Worm (Caenorhabditis elegans) whole organism, late embryonic: Measurements from ENCODE around the gene T09F3.7.

Experiments used
- F13H6.1 ChIP-seq: sonication (generic microtip); optimal IDR thresholded peaks from 2 replicates; lab custom pipeline; 2016; ENCODE audit warnings: missing genetic modification characterization, missing compliant biosample characterization
- K02D7.2 ChIP-seq: sonication (generic microtip); optimal IDR thresholded peaks from 2 replicates; lab custom pipeline; 2017; ENCODE audit warnings: mild to moderate bottlenecking, missing genetic modification characterization, missing compliant biosample characterization
- K09A11.1 ChIP-seq: sonication (generic microtip); optimal IDR thresholded peaks from 2 replicates; lab custom pipeline; 2017; ENCODE audit warnings: antibody characterized with exemption, mild to moderate bottlenecking, missing genetic modification characterization, missing compliant biosample characterization; ENCODE audit not compliant: insufficient read depth
- ama-1 ChIP-seq: fragments of 150-350 bp; optimal IDR thresholded peaks from 2 replicates; lab custom pipeline; 2014
- ceh-14 ChIP-seq: sonication (generic microtip); optimal IDR thresholded peaks from 2 replicates; lab custom pipeline; 2016; ENCODE audit warnings: missing genotype, missing genetic modification characterization, missing compliant biosample characterization
- ceh-18 ChIP-seq: sonication (generic microtip); optimal IDR thresholded peaks from 2 replicates; lab custom pipeline; 2016; ENCODE audit warnings: missing genetic modification characterization, missing compliant biosample characterization
- ceh-19 ChIP-seq: fragments of 200-800 bp; sonication (Bioruptor generic); optimal IDR thresholded peaks from 2 replicates; lab custom pipeline; 2018; ENCODE audit warnings: mild to moderate bottlenecking, missing genetic modification characterization, missing compliant biosample characterization
- ceh-24 ChIP-seq: sonication (generic microtip); optimal IDR thresholded peaks from 2 replicates; lab custom pipeline; 2016; ENCODE audit warnings: mild to moderate bottlenecking, missing genetic modification characterization, missing compliant biosample characterization
- ceh-6 ChIP-seq: fragments of 200-800 bp; sonication (Bioruptor generic); optimal IDR thresholded peaks from 2 replicates; lab custom pipeline; 2018; ENCODE audit warnings: mild to moderate bottlenecking, missing genetic modification characterization, missing compliant biosample characterization
- ceh-9 ChIP-seq: sonication (generic microtip); optimal IDR thresholded peaks from 2 replicates; lab custom pipeline; 2016; ENCODE audit warnings: mild to moderate bottlenecking, missing genetic modification characterization, inconsistent platforms, missing compliant biosample characterization
- dve-1 ChIP-seq: sonication (generic microtip); optimal IDR thresholded peaks from 2 replicates; lab custom pipeline; 2017; ENCODE audit warnings: antibody characterized with exemption, mild to moderate bottlenecking, missing genetic modification characterization, missing compliant biosample characterization
- elt-2 ChIP-seq: sonication (generic microtip); optimal IDR thresholded peaks from 2 replicates; lab custom pipeline; 2016; ENCODE audit warnings: missing genetic modification reagents, missing genetic modification characterization, missing compliant biosample characterization
- ets-4 ChIP-seq: sonication (generic microtip); optimal IDR thresholded peaks from 2 replicates; lab custom pipeline; 2016; ENCODE audit warnings: missing genetic modification characterization, missing compliant biosample characterization
- eyg-1 ChIP-seq: sonication (generic microtip); optimal IDR thresholded peaks from 2 replicates; lab custom pipeline; 2016; ENCODE audit warnings: missing genotype, missing genetic modification characterization, missing compliant biosample characterization
- fax-1 ChIP-seq: sonication (generic microtip); optimal IDR thresholded peaks from 2 replicates; lab custom pipeline; 2016; ENCODE audit warnings: missing genotype, missing genetic modification characterization, missing compliant biosample characterization
- hlh-13 ChIP-seq: fragments of 200-800 bp; sonication (Bioruptor generic); optimal IDR thresholded peaks from 2 replicates; lab custom pipeline; 2018; ENCODE audit warnings: mild to moderate bottlenecking, missing genetic modification characterization, missing compliant biosample characterization
- hlh-15 ChIP-seq: sonication (generic microtip); optimal IDR thresholded peaks from 2 replicates; lab custom pipeline; 2016; ENCODE audit warnings: missing genetic modification characterization, missing compliant biosample characterization
- hlh-30 ChIP-seq: sonication (generic microtip); optimal IDR thresholded peaks from 2 replicates; lab custom pipeline; 2017; ENCODE audit warnings: antibody characterized with exemption, missing genetic modification characterization, missing compliant biosample characterization; ENCODE audit not compliant: insufficient read depth
- hlh-6 ChIP-seq: sonication (generic microtip); optimal IDR thresholded peaks from 2 replicates; lab custom pipeline; 2016; ENCODE audit warnings: missing genotype, missing genetic modification characterization, missing compliant biosample characterization
- hlh-8 ChIP-seq: sonication (generic microtip); optimal IDR thresholded peaks from 2 replicates; lab custom pipeline; 2016; ENCODE audit warnings: missing genotype, missing genetic modification characterization, missing compliant biosample characterization
- madf-2 ChIP-seq: sonication (generic microtip); optimal IDR thresholded peaks from 2 replicates; lab custom pipeline; 2017; ENCODE audit warnings: missing genetic modification characterization, missing compliant biosample characterization
- nfya-1 ChIP-seq: sonication (generic microtip); optimal IDR thresholded peaks from 2 replicates; lab custom pipeline; 2017; ENCODE audit warnings: missing genetic modification characterization, mild to moderate bottlenecking, missing compliant biosample characterization, antibody characterized with exemption, moderate library complexity
- nhr-11 ChIP-seq: fragments of 150-350 bp; optimal IDR thresholded peaks from 2 replicates; lab custom pipeline; 2014; ENCODE audit warnings: missing biosample characterization, missing genetic modification characterization
- pat-9 ChIP-seq: fragments of 200-800 bp; sonication (Bioruptor generic); optimal IDR thresholded peaks from 2 replicates; lab custom pipeline; 2018; ENCODE audit warnings: mild to moderate bottlenecking, missing genetic modification characterization, moderate library complexity, missing compliant biosample characterization
- pax-1 ChIP-seq: fragments of 150-350 bp; optimal IDR thresholded peaks from 2 replicates; lab custom pipeline; 2014; ENCODE audit warnings: missing biosample characterization, missing genetic modification characterization
- pha-2 ChIP-seq: sonication (generic microtip); optimal IDR thresholded peaks from 2 replicates; lab custom pipeline; 2017; ENCODE audit warnings: mild to moderate bottlenecking, missing genetic modification characterization, missing compliant biosample characterization
- pha-4 ChIP-seq: fragments of 150-350 bp; optimal IDR thresholded peaks from 2 replicates; lab custom pipeline; 2018; ENCODE audit warnings: missing biosample characterization, missing genetic modification reagents, missing genetic modification characterization
- pros-1 ChIP-seq: fragments of 150-350 bp; optimal IDR thresholded peaks from 2 replicates; lab custom pipeline; 2014; ENCODE audit warnings: missing biosample characterization, missing genetic modification reagents, missing genetic modification characterization
- rnt-1 ChIP-seq: sonication (generic microtip); optimal IDR thresholded peaks from 2 replicates; lab custom pipeline; 2016; ENCODE audit warnings: missing genetic modification characterization, missing compliant biosample characterization
- sdc-2 ChIP-seq: sonication (generic microtip); optimal IDR thresholded peaks from 2 replicates; lab custom pipeline; 2016; ENCODE audit warnings: missing genotype, missing genetic modification characterization, missing compliant biosample characterization
- syd-9 ChIP-seq: sonication (generic microtip); optimal IDR thresholded peaks from 2 replicates; lab custom pipeline; 2016; ENCODE audit warnings: mild to moderate bottlenecking, missing genetic modification characterization, moderate library complexity, missing compliant biosample characterization
- tbx-2 ChIP-seq: sonication (generic microtip); optimal IDR thresholded peaks from 2 replicates; lab custom pipeline; 2016; ENCODE audit warnings: missing genetic modification characterization, missing compliant biosample characterization
- tbx-7 ChIP-seq: sonication (generic microtip); optimal IDR thresholded peaks from 2 replicates; lab custom pipeline; 2016; ENCODE audit warnings: missing genotype, missing genetic modification characterization, missing compliant biosample characterization
- unc-3 ChIP-seq, 2 experiments: fragments of 200-800 bp in 1 of 2; sonication (Bioruptor generic) in 1 of 2; sonication (generic microtip) in 1 of 2; conservative IDR thresholded peaks in 1 of 2; optimal IDR thresholded peaks in 1 of 2; 2 replicates each; pipeline versions ENCODE4 v1.3.6 to Lab custom; 2016 to 2022; ENCODE audit warnings: missing compliant biosample characterization in 2 of 2, missing genetic modification characterization in 2 of 2, missing genetic modification reagents in 1 of 2
- unc-42 ChIP-seq: sonication (generic microtip); optimal IDR thresholded peaks from 2 replicates; lab custom pipeline; 2016; ENCODE audit warnings: missing genotype, missing genetic modification characterization, missing compliant biosample characterization
- unc-86 ChIP-seq: sonication (generic microtip); optimal IDR thresholded peaks from 2 replicates; lab custom pipeline; 2016; ENCODE audit warnings: missing genetic modification characterization, missing compliant biosample characterization

Gene T09F3.7

ce11 chrII:10416332-10416863, 25.4 kb downstream of the T09F3.7 start, which contains the start of gene eif-2A:
Gene eif-2A, plus strand, starts transcription at chrII:10416800.
- TF ChIP-seq dve-1 (tag; lab: Kevin White, UChicago) (no peak), hlh-30 (peak; percentile 38), unc-42 (tag; lab: Kevin White, UChicago) (peak; percentile 41)

- TF ChIP-seq elt-2 (tag; lab: Kevin White, UChicago) (no peak), unc-86 (tag; lab: Kevin White, UChicago) (no peak), ceh-14 (no peak), hlh-30 (no peak), unc-3 (GFP tag; conservative IDR thresholded peaks at IDR 0.05; lab: Robert Waterston, UW) (no peak), unc-3 (tag; optimal IDR thresholded peaks at IDR 0.05; lab: Kevin White, UChicago) (no peak), hlh-15 (tag; lab: Kevin White, UChicago) (no peak), syd-9 (tag; lab: Kevin White, UChicago) (no peak), ets-4 (tag; lab: Kevin White, UChicago) (no peak)
These were observed 31.0 kb downstream of the T09F3.7 start, which contains the start of gene frpr-21 for ce11 chrII:10421941-10422340. Gene frpr-21, minus strand, starts transcription at chrII:10422041.

ce11 chrII:10435836-10436235, 44.9 kb downstream of the T09F3.7 start, which contains the start of gene cut-4:
Gene cut-4, plus strand, starts transcription at chrII:10436136.
- TF ChIP-seq eyg-1 (tag; lab: Kevin White, UChicago) (no peak), pha-4 (tag; lab: Kevin White, UChicago) (no peak), ceh-14 (no peak), tbx-7 (tag; lab: Kevin White, UChicago) (no peak), tbx-2 (tag; lab: Kevin White, UChicago) (no peak), ceh-6 (GFP tag; lab: Kevin White, UChicago) (no peak), F13H6.1 (no peak), ceh-9 (no peak), hlh-6 (tag; lab: Kevin White, UChicago) (no peak), sdc-2 (no peak), K09A11.1 (tag; lab: Kevin White, UChicago) (no peak), hlh-13 (no peak), madf-2 (tag; lab: Kevin White, UChicago) (no peak), hlh-15 (tag; lab: Kevin White, UChicago) (no peak), ceh-19 (GFP tag; lab: Kevin White, UChicago) (no peak), K02D7.2 (no peak), fax-1 (tag; lab: Kevin White, UChicago) (no peak)
- TF ChIP-seq, all 69 proteins: peak for 0

- TF ChIP-seq K02D7.2 = no peak
- TF ChIP-seq pha-2 = no peak
- TF ChIP-seq ceh-24 (tag; lab: Kevin White, UChicago) = no peak
- TF ChIP-seq nfya-1 (tag; lab: Kevin White, UChicago) = no peak
- no peak for TF ChIP-seq hlh-30
- no peak for TF ChIP-seq rnt-1 (tag; lab: Kevin White, UChicago)
- TF ChIP-seq pat-9 (tag; lab: Kevin White, UChicago) = no peak
- TF ChIP-seq nhr-11 (tag; lab: Kevin White, UChicago) = no peak
- TF ChIP-seq elt-2 (tag; lab: Kevin White, UChicago) = no peak
- no peak for TF ChIP-seq hlh-8
- no peak for TF ChIP-seq F13H6.1
- no peak for TF ChIP-seq ceh-6 (GFP tag; lab: Kevin White, UChicago)
- TF ChIP-seq unc-3 (GFP tag; conservative IDR thresholded peaks at IDR 0.05; lab: Robert Waterston, UW) = no peak
- TF ChIP-seq unc-3 (tag; optimal IDR thresholded peaks at IDR 0.05; lab: Kevin White, UChicago) = no peak
- no peak for TF ChIP-seq ceh-14
- TF ChIP-seq pax-1 = no peak
- no peak for TF ChIP-seq hlh-15 (tag; lab: Kevin White, UChicago)
- TF ChIP-seq tbx-2 (tag; lab: Kevin White, UChicago) = no peak
- TF ChIP-seq ceh-18 (tag; lab: Kevin White, UChicago) = no peak
- TF ChIP-seq pros-1 (tag; lab: Kevin White, UChicago) = no peak
- no peak for TF ChIP-seq ama-1 (lab: Kevin White, UChicago)
These were observed 46.9 kb downstream of the T09F3.7 start for ce11 chrII:10437840-10438239.
